Worm (Caenorhabditis elegans) whole organism, late embryonic: Measurements from ENCODE around the gene R04D3.4.
A peak's percentile ranks its signal among the peaks of the same experiment; 100 is the strongest.

Experiments
- C38D4.7 ChIP-seq: fragments of 200-800 bp; sonication (Bioruptor generic); optimal IDR thresholded peaks from 2 replicates; lab custom pipeline; 2018; ENCODE audit warnings: mild to moderate bottlenecking, missing genetic modification characterization, moderate library complexity, missing compliant biosample characterization
- T23F11.4 ChIP-seq: fragments of 200-800 bp; sonication (Bioruptor generic); optimal IDR thresholded peaks from 2 replicates; lab custom pipeline; 2018; ENCODE audit warnings: mild to moderate bottlenecking, missing genetic modification characterization, missing compliant biosample characterization
- ama-1 ChIP-seq: fragments of 150-350 bp; optimal IDR thresholded peaks from 2 replicates; lab custom pipeline; 2014
- ceh-14 ChIP-seq: sonication (generic microtip); optimal IDR thresholded peaks from 2 replicates; lab custom pipeline; 2016; ENCODE audit warnings: missing genotype, missing genetic modification characterization, missing compliant biosample characterization
- ceh-18 ChIP-seq: sonication (generic microtip); optimal IDR thresholded peaks from 2 replicates; lab custom pipeline; 2016; ENCODE audit warnings: missing genetic modification characterization, missing compliant biosample characterization
- ceh-2 ChIP-seq: sonication (generic microtip); optimal IDR thresholded peaks from 2 replicates; lab custom pipeline; 2016; ENCODE audit warnings: missing genotype, missing genetic modification characterization, missing compliant biosample characterization
- ceh-24 ChIP-seq: sonication (generic microtip); optimal IDR thresholded peaks from 2 replicates; lab custom pipeline; 2016; ENCODE audit warnings: mild to moderate bottlenecking, missing genetic modification characterization, missing compliant biosample characterization
- ceh-31 ChIP-seq: sonication (generic microtip); optimal IDR thresholded peaks from 2 replicates; lab custom pipeline; 2016; ENCODE audit warnings: missing genetic modification characterization, missing compliant biosample characterization
- ceh-45 ChIP-seq: fragments of 200-800 bp; sonication (Bioruptor generic); IDR thresholded peaks from 2 replicates; pipeline ENCODE4 v1.3.6; 2022; ENCODE audit warnings: missing genetic modification reagents, missing genetic modification characterization, missing compliant biosample characterization
- ceh-6 ChIP-seq: fragments of 200-800 bp; sonication (Bioruptor generic); optimal IDR thresholded peaks from 2 replicates; lab custom pipeline; 2018; ENCODE audit warnings: mild to moderate bottlenecking, missing genetic modification characterization, missing compliant biosample characterization
- che-1 ChIP-seq: sonication (generic microtip); optimal IDR thresholded peaks from 2 replicates; lab custom pipeline; 2016; ENCODE audit warnings: mild to moderate bottlenecking, missing genetic modification characterization, missing compliant biosample characterization
- dve-1 ChIP-seq: sonication (generic microtip); optimal IDR thresholded peaks from 2 replicates; lab custom pipeline; 2017; ENCODE audit warnings: antibody characterized with exemption, mild to moderate bottlenecking, missing genetic modification characterization, missing compliant biosample characterization
- eyg-1 ChIP-seq: sonication (generic microtip); optimal IDR thresholded peaks from 2 replicates; lab custom pipeline; 2016; ENCODE audit warnings: missing genotype, missing genetic modification characterization, missing compliant biosample characterization
- fax-1 ChIP-seq: sonication (generic microtip); optimal IDR thresholded peaks from 2 replicates; lab custom pipeline; 2016; ENCODE audit warnings: missing genotype, missing genetic modification characterization, missing compliant biosample characterization
- gmeb-2 ChIP-seq: sonication (generic microtip); optimal IDR thresholded peaks from 2 replicates; lab custom pipeline; 2016; ENCODE audit warnings: missing genetic modification characterization, inconsistent platforms, missing compliant biosample characterization
- hlh-13 ChIP-seq: fragments of 200-800 bp; sonication (Bioruptor generic); optimal IDR thresholded peaks from 2 replicates; lab custom pipeline; 2018; ENCODE audit warnings: mild to moderate bottlenecking, missing genetic modification characterization, missing compliant biosample characterization
- lin-11 ChIP-seq: fragments of 200-800 bp; sonication (Bioruptor generic); optimal IDR thresholded peaks from 2 replicates; lab custom pipeline; 2018; ENCODE audit warnings: mild to moderate bottlenecking, missing genetic modification characterization, missing compliant biosample characterization
- madf-2 ChIP-seq: sonication (generic microtip); optimal IDR thresholded peaks from 2 replicates; lab custom pipeline; 2017; ENCODE audit warnings: missing genetic modification characterization, missing compliant biosample characterization
- mec-3 ChIP-seq: sonication (generic microtip); optimal IDR thresholded peaks from 2 replicates; lab custom pipeline; 2016; ENCODE audit warnings: borderline replicate concordance, missing genetic modification characterization, missing compliant biosample characterization
- nfya-1 ChIP-seq: sonication (generic microtip); optimal IDR thresholded peaks from 2 replicates; lab custom pipeline; 2017; ENCODE audit warnings: missing genetic modification characterization, mild to moderate bottlenecking, missing compliant biosample characterization, antibody characterized with exemption, moderate library complexity
- nhr-232 ChIP-seq: sonication (generic microtip); optimal IDR thresholded peaks from 2 replicates; lab custom pipeline; 2016; ENCODE audit warnings: missing genetic modification characterization, missing compliant biosample characterization
- npax-4 ChIP-seq: sonication (generic microtip); optimal IDR thresholded peaks from 2 replicates; lab custom pipeline; 2016; ENCODE audit warnings: missing genetic modification characterization, missing compliant biosample characterization
- odd-2 ChIP-seq: sonication (generic microtip); optimal IDR thresholded peaks from 2 replicates; lab custom pipeline; 2017; ENCODE audit warnings: antibody characterized with exemption, mild to moderate bottlenecking, missing genetic modification characterization, missing compliant biosample characterization
- pat-9 ChIP-seq: fragments of 200-800 bp; sonication (Bioruptor generic); optimal IDR thresholded peaks from 2 replicates; lab custom pipeline; 2018; ENCODE audit warnings: mild to moderate bottlenecking, missing genetic modification characterization, moderate library complexity, missing compliant biosample characterization
- pha-2 ChIP-seq: sonication (generic microtip); optimal IDR thresholded peaks from 2 replicates; lab custom pipeline; 2017; ENCODE audit warnings: mild to moderate bottlenecking, missing genetic modification characterization, missing compliant biosample characterization
- pha-4 ChIP-seq: fragments of 150-350 bp; optimal IDR thresholded peaks from 2 replicates; lab custom pipeline; 2018; ENCODE audit warnings: missing biosample characterization, missing genetic modification reagents, missing genetic modification characterization
- rnt-1 ChIP-seq: sonication (generic microtip); optimal IDR thresholded peaks from 2 replicates; lab custom pipeline; 2016; ENCODE audit warnings: missing genetic modification characterization, missing compliant biosample characterization
- sdc-2 ChIP-seq: sonication (generic microtip); optimal IDR thresholded peaks from 2 replicates; lab custom pipeline; 2016; ENCODE audit warnings: missing genotype, missing genetic modification characterization, missing compliant biosample characterization
- sox-4 ChIP-seq: sonication (generic microtip); optimal IDR thresholded peaks from 2 replicates; lab custom pipeline; 2017; ENCODE audit warnings: mild to moderate bottlenecking, missing genetic modification characterization, inconsistent platforms, missing compliant biosample characterization
- tbx-7 ChIP-seq: sonication (generic microtip); optimal IDR thresholded peaks from 2 replicates; lab custom pipeline; 2016; ENCODE audit warnings: missing genotype, missing genetic modification characterization, missing compliant biosample characterization
- unc-3 ChIP-seq, 2 experiments: fragments of 200-800 bp in 1 of 2; sonication (Bioruptor generic) in 1 of 2; sonication (generic microtip) in 1 of 2; conservative IDR thresholded peaks in 1 of 2; optimal IDR thresholded peaks in 1 of 2; 2 replicates each; pipeline versions ENCODE4 v1.3.6 to Lab custom; 2016 to 2022; ENCODE audit warnings: missing compliant biosample characterization in 2 of 2, missing genetic modification characterization in 2 of 2, missing genetic modification reagents in 1 of 2
- unc-42 ChIP-seq: sonication (generic microtip); optimal IDR thresholded peaks from 2 replicates; lab custom pipeline; 2016; ENCODE audit warnings: missing genotype, missing genetic modification characterization, missing compliant biosample characterization
- unc-55 ChIP-seq: sonication (generic microtip); optimal IDR thresholded peaks from 2 replicates; lab custom pipeline; 2017; ENCODE audit warnings: missing biosample characterization, missing genetic modification reagents, missing genetic modification characterization
- ztf-16 ChIP-seq: sonication (generic microtip); optimal IDR thresholded peaks from 2 replicates; lab custom pipeline; 2017; ENCODE audit warnings: missing genetic modification characterization, missing compliant biosample characterization

Gene R04D3.4

ce11 chrX:13325039-13325438 lies 36.4 kb upstream of the R04D3.4 start:
- no peak for TF ChIP-seq ceh-14
- no peak for TF ChIP-seq ceh-31 (tag; lab: Kevin White, UChicago)
- TF ChIP-seq ceh-6 (GFP tag; lab: Kevin White, UChicago): no peak
- TF ChIP-seq sdc-2 (tag; lab: Kevin White, UChicago): no peak

ce11 chrX:13324326-13324725 lies 35.7 kb upstream of the R04D3.4 start:
- TF ChIP-seq unc-55 (GFP tag; lab: Kevin White, UChicago) (no peak), ceh-2 (tag; lab: Kevin White, UChicago) (no peak), pha-4 (tag; lab: Kevin White, UChicago) (no peak), rnt-1 (tag; lab: Kevin White, UChicago) (no peak)

ce11 chrX:13323697-13324096 lies 35.1 kb upstream of the R04D3.4 start:
- TF ChIP-seq ama-1 (lab: Kevin White, UChicago) (no peak), che-1 (tag; lab: Kevin White, UChicago) (no peak), ceh-6 (GFP tag; lab: Kevin White, UChicago) (no peak), tbx-7 (tag; lab: Kevin White, UChicago) (no peak), gmeb-2 (no peak), unc-55 (GFP tag; lab: Kevin White, UChicago) (no peak), unc-42 (tag; lab: Kevin White, UChicago) (no peak), fax-1 (no peak), pat-9 (tag; lab: Kevin White, UChicago) (no peak), C38D4.7 (GFP tag; lab: Kevin White, UChicago) (no peak), ztf-16 (tag; lab: Kevin White, UChicago) (no peak)

- TF ChIP-seq sox-4 (tag; lab: Kevin White, UChicago): no peak
- TF ChIP-seq nhr-232: no peak
- no peak for TF ChIP-seq odd-2
- TF ChIP-seq ceh-24 (tag; lab: Kevin White, UChicago): no peak
- no peak for TF ChIP-seq hlh-13
- no peak for TF ChIP-seq pha-4 (tag; lab: Kevin White, UChicago)
- TF ChIP-seq npax-4 (tag; lab: Kevin White, UChicago): no peak
- no peak for TF ChIP-seq dve-1 (tag; lab: Kevin White, UChicago)
These were observed 34.3 kb upstream of the R04D3.4 start, which contains the start of gene F46G10.2 for ce11 chrX:13322886-13323285. TSS of gene F46G10.2 (plus strand) at chrX:13322963.

- TF ChIP-seq ceh-14 (no peak), fax-1 (no peak), ceh-18 (tag; lab: Kevin White, UChicago) (peak; percentile 22)
These were observed 32.0 kb upstream of the R04D3.4 start for ce11 chrX:13320575-13320974.

ce11 chrX:13318316-13318715 lies 29.7 kb upstream of the R04D3.4 start:
- TF ChIP-seq mec-3 (tag; lab: Kevin White, UChicago) (no peak), nhr-232 (no peak), lin-11 (tag; lab: Kevin White, UChicago) (no peak), ceh-45 (no peak), madf-2 (tag; lab: Kevin White, UChicago) (no peak), unc-3 (GFP tag; conservative IDR thresholded peaks at IDR 0.05; lab: Robert Waterston, UW) (no peak), unc-3 (tag; optimal IDR thresholded peaks at IDR 0.05; lab: Kevin White, UChicago) (no peak), T23F11.4 (GFP tag; lab: Kevin White, UChicago) (no peak), tbx-7 (tag; lab: Kevin White, UChicago) (no peak), nfya-1 (no peak), eyg-1 (no peak), pha-2 (tag; lab: Kevin White, UChicago) (no peak), ama-1 (lab: Kevin White, UChicago) (no peak)
